Worm (Caenorhabditis elegans): ENCODE data around the gene cpt-2.
"Not testable (repeated sequence)": the region's sequence is repeated elsewhere in the genome, so short reads cannot be mapped to it uniquely, and the experiment has no call there.

Gene cpt-2

DNA sequence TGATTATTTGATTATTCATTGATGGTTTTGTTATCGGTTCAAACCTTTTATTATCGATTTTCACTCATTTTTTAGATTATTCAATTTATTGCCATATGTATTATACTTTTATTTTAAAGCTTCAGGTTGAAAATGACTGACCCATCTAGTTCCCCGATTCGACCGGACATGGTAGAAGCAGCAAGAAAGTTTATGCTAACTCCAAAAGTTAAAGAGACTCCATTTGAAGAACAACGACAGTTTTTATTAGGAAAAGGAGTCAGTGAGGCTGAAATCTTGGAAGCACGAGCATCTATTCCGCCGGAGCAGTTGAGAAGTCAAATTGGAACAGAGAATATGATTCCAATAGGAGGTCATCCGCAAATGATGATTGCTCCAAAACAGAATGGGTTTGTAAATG is 3.6 kb downstream of the cpt-2 start, which contains the start of gene prx-14:
Gene prx-14 (plus strand): TSS at position 120 of the 400 bp plus-strand sequence.
- TF ChIP-seq lsy-12 (tag; optimal IDR thresholded peaks at IDR 0.05) = no peak
- TF ChIP-seq jun-1 (tag; optimal IDR thresholded peaks at IDR 0.05) = no peak
- TF ChIP-seq nfya-1 (tag; optimal IDR thresholded peaks at IDR 0.05; ENCODE audit: insufficient read depth) = no peak
- TF ChIP-seq pqm-1 (tag; optimal IDR thresholded peaks at IDR 0.05) = no peak
- no peak for TF ChIP-seq zag-1 (tag; optimal IDR thresholded peaks at IDR 0.05)
- no peak for TF ChIP-seq egl-27 (tag; optimal IDR thresholded peaks at IDR 0.05)
- TF ChIP-seq elt-2 (tag; optimal IDR thresholded peaks at IDR 0.05) = peak; percentile 0
- peak; percentile 8 for TF ChIP-seq pha-4 (tag; optimal IDR thresholded peaks at IDR 0.05)

DNA sequence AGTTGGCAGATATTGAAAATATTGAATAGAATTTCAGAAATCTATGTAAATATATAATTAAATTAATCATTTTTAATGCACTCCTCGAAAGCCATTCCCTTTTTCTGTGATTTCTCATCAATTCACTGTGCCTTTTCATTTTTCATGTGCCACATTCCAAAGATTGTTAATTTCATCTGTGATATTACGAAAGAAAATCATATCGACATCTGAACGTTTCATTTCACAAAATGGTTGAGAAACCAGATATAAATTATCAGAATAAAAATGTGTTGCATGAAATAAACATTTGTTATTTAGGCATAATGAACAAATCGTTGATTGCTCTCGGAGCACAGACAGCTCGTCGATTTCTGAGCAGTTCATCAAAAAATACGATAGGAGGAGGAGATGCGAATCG is 4.5 kb downstream of the cpt-2 start, which contains the start of gene nuaf-3:
Gene nuaf-3 (plus strand): TSS at position 301 of the 400 bp plus-strand sequence.
- no peak for TF ChIP-seq nhr-237 (tag; optimal IDR thresholded peaks at IDR 0.05)
- no peak for TF ChIP-seq nhr-25 (tag; optimal IDR thresholded peaks at IDR 0.05)
- TF ChIP-seq elt-2 (tag; optimal IDR thresholded peaks at IDR 0.05) = peak; percentile 34
- no peak for TF ChIP-seq ama-1 (optimal IDR thresholded peaks at IDR 0.05)
- TF ChIP-seq ztf-11 (tag; optimal IDR thresholded peaks at IDR 0.05) = no peak
- no peak for TF ChIP-seq skn-1 (tag; optimal IDR thresholded peaks at IDR 0.05)

DNA sequence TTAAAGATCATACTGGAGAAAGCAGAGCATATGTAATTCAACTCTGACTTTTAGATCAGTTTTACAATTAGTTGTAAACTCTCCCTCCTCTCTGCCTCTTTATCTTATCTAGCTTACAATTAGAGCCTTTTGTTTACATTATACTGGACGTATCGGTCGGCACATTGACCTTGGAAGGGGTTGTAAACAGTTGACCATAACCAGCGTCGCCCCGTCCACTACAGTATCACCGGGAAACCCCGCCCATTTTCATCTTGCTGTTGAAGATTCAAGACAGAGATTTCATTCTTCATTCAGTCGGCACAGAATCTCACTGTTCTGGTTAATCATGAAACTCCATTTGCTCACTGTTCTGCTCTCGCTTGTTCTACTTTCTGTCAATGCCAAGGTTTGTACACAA is 7.3 kb downstream of the cpt-2 start, which contains the start of gene sdz-27:
Gene sdz-27 (plus strand): TSS at position 301 of the 400 bp plus-strand sequence.
- no peak for TF ChIP-seq daf-12 (tag; optimal IDR thresholded peaks at IDR 0.05)

DNA sequence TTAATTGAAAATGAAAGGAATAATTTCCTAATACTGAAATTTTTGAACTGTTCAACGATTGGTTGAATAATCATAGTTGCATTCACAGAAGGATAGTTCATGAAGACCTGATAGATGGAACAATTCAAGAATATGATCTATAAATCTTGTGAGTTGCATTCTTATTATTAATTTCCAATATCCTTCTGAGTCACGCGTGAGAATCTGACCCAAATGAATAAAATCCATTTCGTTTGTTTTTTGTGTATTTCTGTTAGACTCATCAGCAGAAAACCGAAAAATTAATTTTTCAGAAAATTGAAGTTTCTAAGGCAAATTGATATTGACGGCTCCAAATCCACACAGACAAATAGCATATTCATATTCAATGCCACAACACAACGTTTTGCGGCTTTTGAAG is 10.0 kb downstream of the cpt-2 start, which contains the start of gene fbxb-79:
Gene fbxb-79 (minus strand): TSS at position 101 of the 400 bp plus-strand sequence.
- TF ChIP-seq nhr-43 (tag; optimal IDR thresholded peaks at IDR 0.05; ENCODE audit: poor library complexity, severe bottlenecking) (no peak), nhr-11 (tag; optimal IDR thresholded peaks at IDR 0.05) (no peak), skn-1 (tag; optimal IDR thresholded peaks at IDR 0.05) (no peak), ZK546.5 (tag; optimal IDR thresholded peaks at IDR 0.05) (no peak), tbx-2 (tag; optimal IDR thresholded peaks at IDR 0.05) (no peak), snpc-4 (tag; optimal IDR thresholded peaks at IDR 0.05) (no peak), nhr-12 (tag; optimal IDR thresholded peaks at IDR 0.05) (no peak), ceh-28 (tag; optimal IDR thresholded peaks at IDR 0.05) (no peak), unc-39 (tag; optimal IDR thresholded peaks at IDR 0.05) (no peak), ztf-11 (tag; optimal IDR thresholded peaks at IDR 0.05) (no peak), pqm-1 (tag; optimal IDR thresholded peaks at IDR 0.05) (no peak)

DNA sequence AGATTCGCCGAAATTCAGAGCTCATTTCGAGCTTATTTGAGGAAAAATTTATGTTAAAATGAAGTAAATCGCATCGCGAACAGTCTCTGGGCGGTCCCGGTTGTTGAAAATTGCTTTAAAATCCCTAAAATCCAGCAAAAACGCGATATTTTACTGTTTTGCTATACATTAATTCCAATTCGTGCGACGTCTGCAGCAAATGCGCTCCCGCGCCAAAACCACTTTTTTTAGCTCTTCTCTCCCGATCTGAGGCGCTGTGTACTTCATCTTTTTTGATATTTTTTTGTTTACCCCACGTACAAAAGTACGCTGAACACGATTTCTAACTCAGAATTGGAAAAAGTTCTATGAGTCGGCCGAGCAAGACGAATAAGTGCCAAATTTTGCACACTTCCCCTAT is 19.5 kb downstream of the cpt-2 start, which contains the start of gene R07H5.16:
Gene R07H5.16 (plus strand): TSS at position 348 of the 400 bp plus-strand sequence.
- not testable (repeated sequence) for TF ChIP-seq unc-62 (GFP tag; optimal IDR thresholded peaks at IDR 0.05); nhr-11 (tag; optimal IDR thresholded peaks at IDR 0.05); eor-1 (tag; optimal IDR thresholded peaks at IDR 0.05)

DNA sequence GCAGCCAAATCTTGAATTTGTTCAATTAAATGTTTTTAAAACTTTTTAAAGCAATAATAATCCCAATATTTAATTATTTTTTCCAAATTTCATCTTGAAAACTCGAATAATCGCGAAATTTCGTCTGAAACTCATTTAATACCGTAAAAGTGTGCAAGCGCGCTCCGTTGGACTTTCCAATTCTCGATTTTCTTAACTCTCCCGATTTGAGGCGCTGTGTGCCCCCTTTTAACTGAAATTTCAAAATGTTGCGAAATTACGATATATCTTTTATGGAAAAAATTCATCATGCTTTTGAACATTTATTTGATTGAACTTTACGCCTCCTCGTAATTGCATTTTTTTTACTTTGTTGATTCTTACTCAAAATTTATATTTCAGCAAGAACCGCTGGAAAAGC is 22.9 kb downstream of the cpt-2 start, which contains the start of gene R07H5.11:
Gene R07H5.11 (plus strand): TSS at position 380 of the 400 bp plus-strand sequence.
- not testable (repeated sequence) for TF ChIP-seq ZK546.5, pqm-1, ceh-9 (tag; optimal IDR thresholded peaks at IDR 0.05)

DNA sequence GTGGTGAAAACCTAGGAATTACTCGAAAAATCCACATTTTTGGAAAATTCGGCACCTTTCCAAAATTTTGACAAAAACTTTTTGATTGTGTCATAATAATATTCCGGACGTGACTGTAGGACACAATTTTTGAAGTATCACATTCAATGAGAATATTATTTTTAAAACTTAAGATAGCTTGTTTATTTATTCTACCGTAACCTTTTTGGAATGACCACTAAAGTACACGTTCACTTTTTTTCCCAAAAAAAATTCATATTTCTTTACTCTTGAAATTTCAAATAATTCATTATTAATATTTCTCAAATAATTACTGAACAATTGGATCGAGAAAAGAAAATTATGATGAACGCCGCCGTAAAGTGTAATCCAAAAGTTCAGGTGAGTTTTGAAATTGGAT is 27.7 kb downstream of the cpt-2 start, which contains the start of gene R07H5.9:
Gene R07H5.9 (plus strand): TSS at position 301 of the 400 bp plus-strand sequence.
- TF ChIP-seq nhr-11 (tag; optimal IDR thresholded peaks at IDR 0.05) = no peak
- TF ChIP-seq fos-1 (tag; optimal IDR thresholded peaks at IDR 0.05) = no peak
- no peak for TF ChIP-seq ama-1 (optimal IDR thresholded peaks at IDR 0.05)
- no peak for TF ChIP-seq snpc-4 (tag; optimal IDR thresholded peaks at IDR 0.05)
- TF ChIP-seq jun-1 (tag; optimal IDR thresholded peaks at IDR 0.05) = no peak
- no peak for TF ChIP-seq elt-3 (tag; optimal IDR thresholded peaks at IDR 0.05)
- TF ChIP-seq nhr-77 (tag; optimal IDR thresholded peaks at IDR 0.05) = no peak
- TF ChIP-seq sea-2 (GFP tag; optimal IDR thresholded peaks at IDR 0.05) = no peak
- no peak for TF ChIP-seq mml-1 (tag; optimal IDR thresholded peaks at IDR 0.05)
- no peak for TF ChIP-seq nhr-43 (tag; optimal IDR thresholded peaks at IDR 0.05; ENCODE audit: poor library complexity, severe bottlenecking)
- TF ChIP-seq elt-1 (tag; optimal IDR thresholded peaks at IDR 0.05) = no peak
- TF ChIP-seq nhr-67 (tag; optimal IDR thresholded peaks at IDR 0.05) = no peak
- TF ChIP-seq hmg-11 (tag; optimal IDR thresholded peaks at IDR 0.05) = no peak
- TF ChIP-seq nhr-237 (tag; optimal IDR thresholded peaks at IDR 0.05) = no peak
- no peak for TF ChIP-seq daf-12 (tag; optimal IDR thresholded peaks at IDR 0.05)
- TF ChIP-seq lin-15B (tag; optimal IDR thresholded peaks at IDR 0.05) = no peak
- no peak for TF ChIP-seq unc-62 (GFP tag; optimal IDR thresholded peaks at IDR 0.05)

All from whole organism, L3 larva.